Fruit fly (Drosophila melanogaster) whole organism, embryonic: ENCODE measurements around the gene Tsp74F.

Experiments
- BEAF-32 ChIP-seq: fragments of 200-800 bp; sonication (Bioruptor generic); optimal IDR thresholded peaks from 3 replicates; lab custom pipeline; 2017; ENCODE audit warnings: missing biosample characterization, missing genetic modification characterization, mild to moderate bottlenecking, moderate library complexity, missing genetic modification reagents
- CG10565 ChIP-seq: fragments of 200-800 bp; sonication (Bioruptor generic); optimal IDR thresholded peaks from 3 replicates; lab custom pipeline; 2016; ENCODE audit warnings: missing biosample characterization, mild to moderate bottlenecking, missing genetic modification characterization
- CG12391 ChIP-seq: fragments of 200-800 bp; sonication (Bioruptor generic); optimal IDR thresholded peaks from 3 replicates; lab custom pipeline; 2018; ENCODE audit warnings: missing biosample characterization, mild to moderate bottlenecking, missing genetic modification characterization, moderate library complexity
- CG12659 ChIP-seq: fragments of 200-800 bp; sonication (Bioruptor generic); optimal IDR thresholded peaks from 3 replicates; lab custom pipeline; 2017; ENCODE audit warnings: mild to moderate bottlenecking, missing biosample characterization, missing genetic modification reagents, missing genetic modification characterization
- CG14710 ChIP-seq: fragments of 200-800 bp; sonication (Bioruptor generic); optimal IDR thresholded peaks from 3 replicates; lab custom pipeline; 2019; ENCODE audit warnings: missing biosample characterization, mild to moderate bottlenecking, missing genetic modification characterization, moderate library complexity
- CG15269 ChIP-seq: fragments of 200-800 bp; sonication (Bioruptor generic); optimal IDR thresholded peaks from 2 replicates; lab custom pipeline; 2018; ENCODE audit warnings: missing biosample characterization, mild to moderate bottlenecking, missing genetic modification characterization, moderate library complexity
- CG15514 ChIP-seq: fragments of 200-800 bp; sonication (Bioruptor generic); optimal IDR thresholded peaks from 3 replicates; lab custom pipeline; 2017; ENCODE audit warnings: missing biosample characterization, missing genetic modification characterization, mild to moderate bottlenecking, moderate library complexity, missing genetic modification reagents
- CG17612 ChIP-seq: fragments of 200-800 bp; sonication (Bioruptor generic); IDR thresholded peaks from 2 replicates; pipeline ENCODE4 v1.3.6; 2022; ENCODE audit warnings: missing biosample characterization, missing genetic modification characterization
- CG17829 ChIP-seq: fragments of 200-800 bp; optimal IDR thresholded peaks from 2 replicates; lab custom pipeline; 2019; ENCODE audit warnings: missing biosample characterization, mild to moderate bottlenecking, missing genetic modification characterization, moderate library complexity
- CG2116 ChIP-seq: fragments of 200-800 bp; sonication (Bioruptor generic); optimal IDR thresholded peaks from 3 replicates; lab custom pipeline; 2018; ENCODE audit warnings: missing biosample characterization, mild to moderate bottlenecking, missing genetic modification characterization
- CG2712 ChIP-seq: fragments of 200-800 bp; optimal IDR thresholded peaks from 3 replicates; lab custom pipeline; 2019; ENCODE audit warnings: missing biosample characterization, mild to moderate bottlenecking, missing genetic modification characterization, moderate library complexity
- CG32772 ChIP-seq: fragments of 200-800 bp; sonication (Bioruptor generic); IDR thresholded peaks from 2 replicates; pipeline ENCODE4 v1.3.6; 2022; ENCODE audit warnings: missing biosample characterization, missing genetic modification characterization
- CG3281 ChIP-seq: fragments of 200-800 bp; sonication (Bioruptor generic); optimal IDR thresholded peaks from 3 replicates; lab custom pipeline; 2017; ENCODE audit warnings: missing biosample characterization, mild to moderate bottlenecking, missing genetic modification characterization
- CG34422 ChIP-seq: fragments of 200-800 bp; sonication (Bioruptor generic); IDR thresholded peaks from 3 replicates; pipeline ENCODE4 v1.3.6; 2022; ENCODE audit warnings: missing biosample characterization, missing genetic modification characterization
- CG3847 ChIP-seq: fragments of 200-800 bp; sonication (Bioruptor generic); IDR thresholded peaks from 2 replicates; pipeline ENCODE4 v1.3.6; 2022; ENCODE audit warnings: missing biosample characterization, missing genetic modification characterization
- CG3995 ChIP-seq: fragments of 200-800 bp; sonication (Bioruptor generic); optimal IDR thresholded peaks from 3 replicates; lab custom pipeline; 2016; ENCODE audit warnings: missing biosample characterization, missing genetic modification characterization
- CG4617 ChIP-seq: fragments of 200-800 bp; sonication (Bioruptor generic); optimal IDR thresholded peaks from 3 replicates; lab custom pipeline; 2016; ENCODE audit warnings: missing biosample characterization, missing genetic modification characterization, borderline replicate concordance
- CG4820 ChIP-seq: fragments of 200-800 bp; sonication (Bioruptor generic); optimal IDR thresholded peaks from 3 replicates; lab custom pipeline; 2016; ENCODE audit warnings: missing biosample characterization, missing genetic modification characterization
- Dfd ChIP-seq, 2 experiments: fragments of >200 bp; optimal IDR thresholded peaks; 2 replicates each; lab custom pipeline; 2017; ENCODE audit warnings: missing biosample characterization in 2 of 2, missing genetic modification characterization in 2 of 2
- Doc2 ChIP-seq: fragments of 200-800 bp; sonication (Bioruptor generic); IDR thresholded peaks from 2 replicates; pipeline ENCODE4 v1.3.6; 2022; ENCODE audit warnings: missing biosample characterization, missing genetic modification characterization
- E2f2 ChIP-seq: fragments of 200-800 bp; sonication (Bioruptor generic); IDR thresholded peaks from 2 replicates; pipeline ENCODE4 v1.3.6; 2022; ENCODE audit warnings: missing biosample characterization, missing genetic modification characterization
- Ets97D ChIP-seq: fragments of 200-800 bp; sonication (Bioruptor generic); optimal IDR thresholded peaks from 3 replicates; lab custom pipeline; 2016; ENCODE audit warnings: missing biosample characterization, missing genetic modification characterization
- HmgZ ChIP-seq: fragments of 200-800 bp; sonication (Bioruptor generic); optimal IDR thresholded peaks from 2 replicates; lab custom pipeline; 2018; ENCODE audit warnings: missing biosample characterization, mild to moderate bottlenecking, missing genetic modification characterization
- Lhr ChIP-seq: fragments of 200-800 bp; sonication (Bioruptor generic); optimal IDR thresholded peaks from 3 replicates; lab custom pipeline; 2017; ENCODE audit warnings: mild to moderate bottlenecking, missing biosample characterization, missing genetic modification reagents, missing genetic modification characterization
- MBD-R2 ChIP-seq: fragments of 200-800 bp; sonication (Bioruptor generic); IDR thresholded peaks from 2 replicates; pipeline ENCODE4 v1.3.6; 2022; ENCODE audit warnings: missing biosample characterization, missing genetic modification characterization
- MESR4 ChIP-seq: fragments of 200-800 bp; sonication (Bioruptor generic); optimal IDR thresholded peaks from 2 replicates; lab custom pipeline; 2018; ENCODE audit warnings: missing biosample characterization, mild to moderate bottlenecking, missing genetic modification characterization, moderate library complexity
- Mad ChIP-seq: fragments of 200-800 bp; sonication (Bioruptor generic); optimal IDR thresholded peaks from 2 replicates; lab custom pipeline; 2016; ENCODE audit warnings: missing biosample characterization, missing genetic modification characterization
- Myb ChIP-seq: fragments of 200-800 bp; sonication (Bioruptor generic); optimal IDR thresholded peaks from 2 replicates; lab custom pipeline; 2016; ENCODE audit warnings: missing biosample characterization, missing genetic modification characterization
- PHDP ChIP-seq: fragments of 200-800 bp; sonication (Bioruptor generic); optimal IDR thresholded peaks from 3 replicates; lab custom pipeline; 2018; ENCODE audit warnings: missing biosample characterization, mild to moderate bottlenecking, missing genetic modification characterization, moderate library complexity
- Sry-β ChIP-seq: fragments of 200-800 bp; sonication (Bioruptor generic); optimal IDR thresholded peaks from 2 replicates; lab custom pipeline; 2018; ENCODE audit warnings: missing biosample characterization, mild to moderate bottlenecking, missing genetic modification characterization, moderate library complexity
- Xrp1 ChIP-seq: fragments of 200-800 bp; sonication (Bioruptor generic); IDR thresholded peaks from 2 replicates; pipeline ENCODE4 v1.3.6; 2022; ENCODE audit warnings: missing biosample characterization, missing genetic modification characterization
- YL-1 ChIP-seq: fragments of 200-800 bp; sonication (Bioruptor generic); optimal IDR thresholded peaks from 3 replicates; lab custom pipeline; 2017; ENCODE audit warnings: missing biosample characterization, mild to moderate bottlenecking, missing genetic modification characterization
- crp ChIP-seq, 2 experiments: fragments of 200-800 bp; sonication (Bioruptor generic); optimal IDR thresholded peaks; 2 replicates in 1 of 2; 3 replicates in 1 of 2; lab custom pipeline; 2017; ENCODE audit warnings: missing biosample characterization in 2 of 2, missing genetic modification characterization in 2 of 2, mild to moderate bottlenecking in 1 of 2, moderate library complexity in 1 of 2
- cwo ChIP-seq: fragments of 200-800 bp; sonication (Bioruptor generic); optimal IDR thresholded peaks from 3 replicates; lab custom pipeline; 2017; ENCODE audit warnings: missing biosample characterization, missing genetic modification characterization, mild to moderate bottlenecking, moderate library complexity, missing genetic modification reagents
- grau ChIP-seq: fragments of 200-800 bp; optimal IDR thresholded peaks from 3 replicates; lab custom pipeline; 2019; ENCODE audit warnings: missing biosample characterization, mild to moderate bottlenecking, missing genetic modification characterization, moderate library complexity
- kah ChIP-seq: fragments of 200-800 bp; sonication (Bioruptor generic); optimal IDR thresholded peaks from 2 replicates; lab custom pipeline; 2018; ENCODE audit warnings: missing biosample characterization, mild to moderate bottlenecking, missing genetic modification characterization
- nmo ChIP-seq: fragments of 200-800 bp; sonication (Bioruptor generic); optimal IDR thresholded peaks from 2 replicates; lab custom pipeline; 2018; ENCODE audit warnings: missing biosample characterization, mild to moderate bottlenecking, missing genetic modification characterization, moderate library complexity
- phol ChIP-seq: fragments of 200-800 bp; sonication (Bioruptor generic); optimal IDR thresholded peaks from 3 replicates; lab custom pipeline; 2018; ENCODE audit warnings: missing biosample characterization, mild to moderate bottlenecking, missing genetic modification characterization, moderate library complexity
- pzg ChIP-seq: fragments of 200-800 bp; sonication (Bioruptor generic); optimal IDR thresholded peaks from 3 replicates; lab custom pipeline; 2018; ENCODE audit warnings: missing biosample characterization, mild to moderate bottlenecking, missing genetic modification characterization, moderate library complexity
- repo ChIP-seq: fragments of 200-800 bp; sonication (Bioruptor generic); optimal IDR thresholded peaks from 2 replicates; lab custom pipeline; 2016; ENCODE audit warnings: missing biosample characterization, missing genetic modification characterization
- row ChIP-seq: fragments of 200-800 bp; sonication (Bioruptor generic); IDR thresholded peaks from 3 replicates; pipeline ENCODE4 v1.3.6; 2022; ENCODE audit warnings: missing biosample characterization, missing genetic modification characterization
- sc ChIP-seq, 3 experiments: fragments of >200 bp in 2 of 3; fragments of 200-800 bp in 1 of 3; sonication (Bioruptor generic) in 1 of 3; optimal IDR thresholded peaks; 2 replicates in 2 of 3; 3 replicates in 1 of 3; lab custom pipeline; 2017; ENCODE audit warnings: mild to moderate bottlenecking in 1 of 3, missing biosample characterization in 1 of 3, missing genetic modification characterization in 1 of 3, missing genetic modification reagents in 1 of 3
- stwl ChIP-seq: fragments of 200-800 bp; sonication (Bioruptor generic); optimal IDR thresholded peaks from 3 replicates; lab custom pipeline; 2018; ENCODE audit warnings: missing biosample characterization, mild to moderate bottlenecking, missing genetic modification characterization, moderate library complexity
- trem ChIP-seq: fragments of 200-800 bp; optimal IDR thresholded peaks from 3 replicates; lab custom pipeline; 2019; ENCODE audit warnings: missing biosample characterization, mild to moderate bottlenecking, missing genetic modification characterization, moderate library complexity
- unpg ChIP-seq: fragments of 200-800 bp; sonication (Bioruptor generic); optimal IDR thresholded peaks from 3 replicates; lab custom pipeline; 2018; ENCODE audit warnings: missing biosample characterization, mild to moderate bottlenecking, missing genetic modification characterization, moderate library complexity

Gene Tsp74F

dm6 chr3L:17856655-17857479, 38.8 kb downstream of the Tsp74F start, which contains the start of gene CG5535 (continued):
- TF ChIP-seq Mad (GFP tag; lab: Kevin White, UChicago) (peak; percentile 7), unpg (GFP tag; lab: Kevin White, UChicago) (peak; percentile 76), CG32772 (GFP tag; lab: Robert Waterston, UW) (no peak; the same call in 1 of the 2 replicates), cwo (GFP tag; lab: Kevin White, UChicago) (peak; percentile 69)

DNA sequence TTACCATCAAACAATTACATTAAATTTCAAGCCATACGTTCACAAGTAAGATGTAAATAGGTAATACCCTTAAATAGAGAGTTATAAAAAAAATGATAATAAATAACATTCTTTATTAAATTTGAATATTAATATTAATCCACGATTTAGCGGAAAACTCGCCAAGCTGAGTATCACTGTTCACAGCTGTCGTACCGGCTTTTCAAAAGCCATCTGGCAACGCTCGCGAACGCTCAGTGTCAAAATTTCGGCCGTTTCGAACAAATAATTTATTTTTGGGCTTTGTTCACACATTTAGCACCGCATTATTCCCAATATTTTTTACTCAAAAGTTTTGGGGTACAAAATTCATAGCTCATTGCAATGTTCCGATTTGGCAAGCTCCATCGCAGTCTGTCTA, 46.1 kb downstream of the Tsp74F start, which contains the start of gene TrpRS-m:
Gene TrpRS-m, plus strand, starts transcription at position 211 of the 400 bp plus-strand sequence.
- TF ChIP-seq Lhr (no peak), BEAF-32 (GFP tag; lab: Kevin White, UChicago) (peak; percentile 3), E2f2 (GFP tag; lab: Robert Waterston, UW) (peak; percentile 25; the same call in 1 of the 2 replicates), PHDP (peak; percentile 1), CG12391 (tag; lab: Kevin White, UChicago) (peak; percentile 23), CG2712 (tag; lab: Kevin White, UChicago) (peak; percentile 28), HmgZ (tag; lab: Kevin White, UChicago) (peak; percentile 1), CG17829 (tag; lab: Kevin White, UChicago) (peak; percentile 16), Myb (peak; percentile 30), nmo (peak; percentile 4), crp (GFP tag; optimal IDR thresholded peaks at IDR 0.05; lab: Kevin White, UChicago) (peak; percentile 18 to 85), CG3281 (GFP tag; lab: Kevin White, UChicago) (no peak), phol (tag; lab: Kevin White, UChicago) (peak; percentile 23), CG14710 (tag; lab: Kevin White, UChicago) (peak; percentile 4), row (GFP tag; lab: Robert Waterston, UW) (peak; percentile 84), stwl (tag; lab: Kevin White, UChicago) (peak; percentile 56), Ets97D (no peak), CG34422 (GFP tag; lab: Robert Waterston, UW) (peak; percentile 77; the same call in 1 of the 3 replicates), Sry-β (GFP tag; lab: Kevin White, UChicago) (peak; percentile 92), CG3847 (0 out of 2 replicates have a peak, but pooled peaks have one; percentile 13), CG15514 (GFP tag; lab: Kevin White, UChicago) (peak; percentile 33), Xrp1 (GFP tag; lab: Robert Waterston, UW) (peak; percentile 21; the same call in 1 of the 2 replicates), Doc2 (GFP tag; lab: Robert Waterston, UW) (no peak), CG12659 (GFP tag; lab: Kevin White, UChicago) (peak; percentile 5), trem (tag; lab: Kevin White, UChicago) (peak; percentile 7), MBD-R2 (peak; percentile 90), grau (tag; lab: Kevin White, UChicago) (peak; percentile 30), CG2116 (GFP tag; lab: Kevin White, UChicago) (peak; percentile 14), kah (GFP tag; lab: Kevin White, UChicago) (peak; percentile 8), CG4617 (GFP tag; lab: Kevin White, UChicago) (peak; percentile 1), CG17612 (GFP tag; lab: Robert Waterston, UW) (no peak), Dfd (GFP tag; optimal IDR thresholded peaks at IDR 0.05; lab: Kevin White, UChicago) (no peak), CG15269 (peak; percentile 6), YL-1 (GFP tag; lab: Kevin White, UChicago) (peak; percentile 60), CG3995 (GFP tag; lab: Kevin White, UChicago) (peak; percentile 29), CG10565 (no peak), CG4820 (GFP tag; lab: Kevin White, UChicago) (no peak), MESR4 (GFP tag; lab: Kevin White, UChicago) (peak; percentile 19), repo (GFP tag; lab: Kevin White, UChicago) (no peak), pzg (GFP tag; lab: Kevin White, UChicago) (peak; percentile 33), sc (optimal IDR thresholded peaks at IDR 0.05; lab: Kevin White, UChicago) (no peak), sc (GFP tag; optimal IDR thresholded peaks at IDR 0.05; lab: Kevin White, UChicago) (no peak)
